Worm (Caenorhabditis elegans) whole organism, late embryonic: ENCODE data around the gene R09H10.1.

Experiments used
- C38D4.7 ChIP-seq: fragments of 200-800 bp; sonication (Bioruptor generic); optimal IDR thresholded peaks from 2 replicates; lab custom pipeline; 2018; ENCODE audit warnings: mild to moderate bottlenecking, missing genetic modification characterization, moderate library complexity, missing compliant biosample characterization
- K02D7.2 ChIP-seq: sonication (generic microtip); optimal IDR thresholded peaks from 2 replicates; lab custom pipeline; 2017; ENCODE audit warnings: mild to moderate bottlenecking, missing genetic modification characterization, missing compliant biosample characterization
- ama-1 ChIP-seq: fragments of 150-350 bp; optimal IDR thresholded peaks from 2 replicates; lab custom pipeline; 2014
- ceh-18 ChIP-seq: sonication (generic microtip); optimal IDR thresholded peaks from 2 replicates; lab custom pipeline; 2016; ENCODE audit warnings: missing genetic modification characterization, missing compliant biosample characterization
- ceh-9 ChIP-seq: sonication (generic microtip); optimal IDR thresholded peaks from 2 replicates; lab custom pipeline; 2016; ENCODE audit warnings: mild to moderate bottlenecking, missing genetic modification characterization, inconsistent platforms, missing compliant biosample characterization
- dmd-4 ChIP-seq: sonication (generic microtip); optimal IDR thresholded peaks from 2 replicates; lab custom pipeline; 2016; ENCODE audit warnings: borderline replicate concordance, missing genetic modification characterization, missing compliant biosample characterization
- dve-1 ChIP-seq: sonication (generic microtip); optimal IDR thresholded peaks from 2 replicates; lab custom pipeline; 2017; ENCODE audit warnings: antibody characterized with exemption, mild to moderate bottlenecking, missing genetic modification characterization, missing compliant biosample characterization
- elt-2 ChIP-seq: sonication (generic microtip); optimal IDR thresholded peaks from 2 replicates; lab custom pipeline; 2016; ENCODE audit warnings: missing genetic modification reagents, missing genetic modification characterization, missing compliant biosample characterization
- pax-1 ChIP-seq: fragments of 150-350 bp; optimal IDR thresholded peaks from 2 replicates; lab custom pipeline; 2014; ENCODE audit warnings: missing biosample characterization, missing genetic modification characterization
- pha-4 ChIP-seq: fragments of 150-350 bp; optimal IDR thresholded peaks from 2 replicates; lab custom pipeline; 2018; ENCODE audit warnings: missing biosample characterization, missing genetic modification reagents, missing genetic modification characterization
- tbx-2 ChIP-seq: sonication (generic microtip); optimal IDR thresholded peaks from 2 replicates; lab custom pipeline; 2016; ENCODE audit warnings: missing genetic modification characterization, missing compliant biosample characterization
- unc-3 ChIP-seq, 2 experiments: fragments of 200-800 bp in 1 of 2; sonication (Bioruptor generic) in 1 of 2; sonication (generic microtip) in 1 of 2; conservative IDR thresholded peaks in 1 of 2; optimal IDR thresholded peaks in 1 of 2; 2 replicates each; pipeline versions ENCODE4 v1.3.6 to Lab custom; 2016 to 2022; ENCODE audit warnings: missing compliant biosample characterization in 2 of 2, missing genetic modification characterization in 2 of 2, missing genetic modification reagents in 1 of 2
- zip-5 ChIP-seq: sonication (generic microtip); optimal IDR thresholded peaks from 2 replicates; lab custom pipeline; 2016; ENCODE audit warnings: missing genetic modification characterization, missing compliant biosample characterization
- ztf-16 ChIP-seq: sonication (generic microtip); optimal IDR thresholded peaks from 2 replicates; lab custom pipeline; 2017; ENCODE audit warnings: missing genetic modification characterization, missing compliant biosample characterization

ce11 chrIV:10628724-10629123 lies 28.6 kb downstream of the R09H10.1 start, which contains the start of gene R09H10.5:
- TF ChIP-seq ama-1 (lab: Kevin White, UChicago) (no peak), elt-2 (tag; lab: Kevin White, UChicago) (no peak), dmd-4 (tag; lab: Kevin White, UChicago) (no peak), ceh-9 (no peak), dve-1 (tag; lab: Kevin White, UChicago) (no peak), zip-5 (tag; lab: Kevin White, UChicago) (no peak), ceh-18 (tag; lab: Kevin White, UChicago) (no peak), pha-4 (tag; lab: Kevin White, UChicago) (no peak), unc-3 (GFP tag; conservative IDR thresholded peaks at IDR 0.05; lab: Robert Waterston, UW) (no peak), unc-3 (tag; optimal IDR thresholded peaks at IDR 0.05; lab: Kevin White, UChicago) (no peak), tbx-2 (tag; lab: Kevin White, UChicago) (no peak), pax-1 (tag; lab: Kevin White, UChicago) (no peak), K02D7.2 (tag; lab: Kevin White, UChicago) (no peak), C38D4.7 (GFP tag; lab: Kevin White, UChicago) (no peak), ztf-16 (tag; lab: Kevin White, UChicago) (no peak)
